Worm (Caenorhabditis elegans): ENCODE measurements around the gene rpb-9.
A peak's percentile ranks its signal among the peaks of the same experiment; 100 is the strongest.

The rpb-9 gene

DNA sequence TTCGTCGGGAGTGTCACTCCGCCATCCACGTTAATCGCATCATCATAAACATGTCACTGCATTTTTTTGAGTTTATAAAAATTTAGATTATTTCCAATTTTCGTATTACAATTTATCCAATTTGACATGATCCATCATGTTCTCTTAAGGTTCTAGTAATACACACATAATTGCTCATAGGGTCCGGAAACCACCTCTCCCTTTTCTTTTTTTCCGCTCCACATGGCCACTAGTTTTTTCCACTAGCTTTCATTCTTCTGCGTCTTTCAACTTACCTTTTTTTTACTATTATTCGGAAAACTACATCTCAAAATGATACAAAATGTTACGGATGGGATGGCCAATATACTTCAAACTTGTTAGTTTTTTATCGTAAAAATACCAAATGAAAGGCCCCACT is 26.3 kb downstream of the rpb-9 start, which contains the start of gene Y97E10AL.1:
Gene Y97E10AL.1, plus strand, starts transcription at position 301 of the 400 bp plus-strand sequence.
- no peak for TF ChIP-seq nhr-25 (tag; optimal IDR thresholded peaks at IDR 0.05; ENCODE audit: borderline replicate concordance, insufficient read depth)
- TF ChIP-seq dpl-1 (GFP tag; optimal IDR thresholded peaks at IDR 0.05), result no peak
- no peak for TF ChIP-seq F10B5.3 (tag; optimal IDR thresholded peaks at IDR 0.05)
- TF ChIP-seq mes-2 (tag; optimal IDR thresholded peaks at IDR 0.05; ENCODE audit: poor library complexity, severe bottlenecking), result no peak
- no peak for TF ChIP-seq lin-1 (GFP tag; IDR thresholded peaks at IDR 0.05)
- no peak for TF ChIP-seq ctbp-1 (GFP tag; IDR thresholded peaks at IDR 0.05)
- TF ChIP-seq skn-1 (tag; optimal IDR thresholded peaks at IDR 0.05), result no peak
- TF ChIP-seq unc-39 (tag; optimal IDR thresholded peaks at IDR 0.05), result no peak
- TF ChIP-seq snpc-4 (tag; optimal IDR thresholded peaks at IDR 0.05), result no peak

DNA sequence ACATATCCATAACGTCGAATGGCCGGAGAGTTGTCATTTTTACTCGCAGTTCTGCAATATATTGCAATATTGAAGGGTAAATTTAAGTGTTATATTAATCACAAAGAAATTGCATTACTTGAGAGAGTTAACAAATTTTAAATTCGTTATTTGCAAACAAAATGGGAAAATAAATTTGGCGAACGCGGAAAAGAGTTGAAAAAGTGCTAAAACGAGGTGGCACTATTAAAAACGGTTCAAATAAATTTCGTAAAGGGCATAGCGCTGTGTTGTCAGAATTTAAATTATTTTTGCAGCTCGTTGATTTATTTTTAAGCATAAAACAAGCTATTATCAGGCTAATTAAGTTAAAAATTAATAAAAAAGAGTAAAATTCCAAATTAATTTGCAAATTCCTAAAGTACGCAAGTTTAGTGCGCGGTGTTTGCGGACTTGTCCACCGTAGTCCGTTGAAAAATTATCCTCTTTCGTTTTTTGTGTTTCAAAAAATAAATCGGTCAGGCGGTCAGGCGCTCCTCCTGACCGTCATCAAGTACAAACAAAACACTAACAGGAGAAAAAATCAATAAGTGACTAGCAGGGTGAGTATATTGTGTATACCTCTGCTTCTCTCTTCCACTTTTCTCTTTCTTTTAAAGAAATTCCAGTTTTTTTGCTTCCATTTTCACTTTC is 28.6 kb downstream of the rpb-9 start, which contains the start of the genes natb-1 and abhd-12:
Gene natb-1, minus strand, starts transcription at position 51 of the 672 bp plus-strand sequence.
Gene abhd-12, plus strand, starts transcription at position 499 of the 672 bp plus-strand sequence.
- TF ChIP-seq R02D3.7 (tag; optimal IDR thresholded peaks at IDR 0.05) (no peak), hlh-11 (tag; optimal IDR thresholded peaks at IDR 0.05) (peak; percentile 45), dpl-1 (GFP tag; optimal IDR thresholded peaks at IDR 0.05) (peak; percentile 21), T26A8.4 (GFP tag; IDR thresholded peaks at IDR 0.05) (no peak), lin-39 (tag; optimal IDR thresholded peaks at IDR 0.05) (no peak), ceh-20 (GFP tag; IDR thresholded peaks at IDR 0.05) (no peak), dve-1 (tag; optimal IDR thresholded peaks at IDR 0.05; ENCODE audit: insufficient read depth) (peak; percentile 57), hlh-30 (tag; optimal IDR thresholded peaks at IDR 0.05; ENCODE audit: insufficient read depth) (peak; percentile 95), nhr-28 (tag; optimal IDR thresholded peaks at IDR 0.05) (peak; percentile 40), lsy-2 (tag; optimal IDR thresholded peaks at IDR 0.05) (peak; percentile 39 to 96), lin-38 (GFP tag; IDR thresholded peaks at IDR 0.05) (no peak), ceh-28 (tag; optimal IDR thresholded peaks at IDR 0.05) (no peak), mes-2 (tag; optimal IDR thresholded peaks at IDR 0.05; ENCODE audit: poor library complexity, severe bottlenecking) (peak; percentile 46), mxl-3 (GFP tag; optimal IDR thresholded peaks at IDR 0.05) (peak; percentile 11), nhr-77 (tag; optimal IDR thresholded peaks at IDR 0.05) (peak; percentile 50), daf-16 (GFP tag; optimal IDR thresholded peaks at IDR 0.05) (no peak), daf-16 (tag; optimal IDR thresholded peaks at IDR 0.05) (peak; percentile 56), mep-1 (tag; optimal IDR thresholded peaks at IDR 0.05) (peak; percentile 41), pha-4 (GFP tag; IDR thresholded peaks at IDR 0.05) (no peak), pha-4 (tag; optimal IDR thresholded peaks at IDR 0.05) (peak; percentile 92), nhr-111 (GFP tag; optimal IDR thresholded peaks at IDR 0.05) (no peak), tag-97 (GFP tag; IDR thresholded peaks at IDR 0.05) (no peak), F26F4.8 (GFP tag; conservative IDR thresholded peaks at IDR 0.05) (no peak), nhr-11 (tag; optimal IDR thresholded peaks at IDR 0.05) (no peak), nhr-25 (tag; optimal IDR thresholded peaks at IDR 0.05; ENCODE audit: borderline replicate concordance, insufficient read depth) (no peak)

DNA sequence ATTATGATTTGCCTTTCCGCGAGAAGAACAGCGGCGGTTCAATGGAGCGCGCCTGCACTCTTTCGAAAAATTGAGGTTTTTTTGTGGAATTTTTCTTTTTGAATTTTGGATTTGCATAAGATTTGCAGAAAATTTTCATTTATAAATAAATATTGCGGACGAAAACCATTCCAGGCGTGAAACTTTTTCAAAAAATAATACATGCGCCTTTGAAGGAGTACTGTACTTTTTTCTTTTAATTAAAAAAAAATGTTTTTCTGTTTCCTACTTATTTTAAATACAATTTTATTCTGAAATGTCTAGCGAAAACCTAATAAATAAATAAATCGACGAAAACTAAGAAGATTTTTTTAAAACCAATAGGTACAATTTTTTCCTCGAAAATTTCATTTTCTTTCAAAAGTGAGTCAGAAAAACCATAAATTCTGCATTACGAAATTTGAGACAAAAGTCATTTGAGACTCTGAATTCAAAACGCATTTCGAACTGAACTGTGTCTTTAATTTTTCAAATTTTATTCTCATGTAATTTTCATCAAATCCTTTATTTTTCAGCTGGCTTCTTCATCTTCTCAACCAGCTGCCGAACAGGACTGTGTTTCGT is 31.1 kb downstream of the rpb-9 start, which contains the start of gene F26D11.1:
Gene F26D11.1, plus strand, starts transcription at position 553 of the 603 bp plus-strand sequence.
- no peak for TF ChIP-seq zfp-3 (GFP tag; conservative IDR thresholded peaks at IDR 0.05)

DNA sequence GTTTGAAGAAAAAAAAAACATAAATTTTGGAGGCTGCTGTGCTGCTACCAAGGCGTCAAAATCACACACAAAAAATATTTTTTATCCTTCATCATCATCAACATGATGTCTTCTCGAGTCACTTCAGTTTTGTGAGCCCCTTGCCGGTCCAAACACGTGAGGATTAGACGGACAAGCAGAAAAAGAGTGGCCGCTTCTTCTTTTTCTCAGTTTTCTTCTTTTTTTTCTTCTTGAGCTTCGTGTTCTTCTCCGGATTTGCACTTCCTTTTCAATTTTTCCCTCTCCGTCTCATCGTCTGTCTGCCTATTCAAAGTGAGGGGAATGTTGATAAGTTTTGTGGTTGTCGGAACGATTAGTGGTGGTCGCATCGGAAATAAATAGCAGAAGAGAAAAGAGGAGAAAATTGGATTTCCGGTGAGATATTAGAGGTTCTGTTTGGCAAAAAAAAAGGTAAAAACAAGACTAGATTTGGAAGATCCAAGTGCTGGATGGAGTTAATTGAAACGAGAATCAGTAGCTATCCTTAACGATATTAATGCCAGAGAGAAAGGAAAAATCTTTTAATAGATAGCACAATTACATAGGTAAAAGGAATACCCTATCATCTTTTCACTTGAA is 31.7 kb downstream of the rpb-9 start:
- TF ChIP-seq ZK546.5 (tag; optimal IDR thresholded peaks at IDR 0.05), result no peak
- peak; percentile 59 for TF ChIP-seq mep-1 (tag; optimal IDR thresholded peaks at IDR 0.05)
- TF ChIP-seq zip-11 (GFP tag; IDR thresholded peaks at IDR 0.05), result no peak
- TF ChIP-seq egl-43 (GFP tag; IDR thresholded peaks at IDR 0.05), result no peak
- peak in 1 of 2 experiments; percentile 71 for TF ChIP-seq unc-62 (GFP tag; optimal IDR thresholded peaks at IDR 0.05 in 1 of 2)
- no peak for TF ChIP-seq unc-62 (tag; optimal IDR thresholded peaks at IDR 0.05)
- no peak for TF ChIP-seq snpc-4 (tag; optimal IDR thresholded peaks at IDR 0.05)
- TF ChIP-seq mxl-2 (GFP tag; conservative IDR thresholded peaks at IDR 0.05), result no peak
- no peak for TF ChIP-seq madf-5 (GFP tag; IDR thresholded peaks at IDR 0.05)
- no peak for TF ChIP-seq pqm-1 (tag; optimal IDR thresholded peaks at IDR 0.05)
- no peak for TF ChIP-seq mes-2 (tag; optimal IDR thresholded peaks at IDR 0.05; ENCODE audit: poor library complexity, severe bottlenecking)
- no peak for TF ChIP-seq unc-130 (GFP tag; optimal IDR thresholded peaks at IDR 0.05)
- TF ChIP-seq tag-97 (GFP tag; IDR thresholded peaks at IDR 0.05), result no peak
- TF ChIP-seq daf-8 (GFP tag; IDR thresholded peaks at IDR 0.05), result no peak
- TF ChIP-seq dpl-1 (GFP tag; optimal IDR thresholded peaks at IDR 0.05), result peak; percentile 2
- no peak for TF ChIP-seq ceh-32 (tag; optimal IDR thresholded peaks at IDR 0.05; ENCODE audit: poor library complexity)

All from whole organism, L4 larva.